Worm (Caenorhabditis elegans) whole organism, young adult: ENCODE data around the gene H01M10.1.

ENCODE experiments used
- B0261.1 ChIP-seq: sonication (generic microtip); optimal IDR thresholded peaks from 2 replicates; lab custom pipeline; 2016; ENCODE audit warnings: mild to moderate bottlenecking, missing genetic modification characterization, moderate library complexity, missing compliant biosample characterization
- B0336.3 ChIP-seq: fragments of 200-800 bp; sonication (Bioruptor generic); IDR thresholded peaks from 2 replicates; pipeline ENCODE4 v1.3.6; 2022; ENCODE audit warnings: missing genetic modification characterization, missing compliant biosample characterization
- C06A6.2 ChIP-seq: fragments of 200-800 bp; sonication (Bioruptor generic); conservative IDR thresholded peaks from 2 replicates; pipeline ENCODE4 v1.3.6; 2022; ENCODE audit warnings: missing genetic modification characterization, missing compliant biosample characterization
- C17E4.6 ChIP-seq: fragments of 200-800 bp; sonication (Bioruptor generic); IDR thresholded peaks from 2 replicates; pipeline ENCODE4 v1.3.6; 2022; ENCODE audit warnings: missing genetic modification reagents, missing genetic modification characterization, missing compliant biosample characterization
- D2030.7 ChIP-seq: fragments of 200-800 bp; sonication (Bioruptor generic); IDR thresholded peaks from 2 replicates; pipeline ENCODE4 v1.3.6; 2022; ENCODE audit warnings: missing genetic modification reagents, missing genetic modification characterization, missing compliant biosample characterization
- F22D6.2 ChIP-seq: sonication (generic microtip); optimal IDR thresholded peaks from 2 replicates; lab custom pipeline; 2016; ENCODE audit warnings: mild to moderate bottlenecking, missing genetic modification characterization, missing compliant biosample characterization
- F55B11.4 ChIP-seq: sonication (generic microtip); optimal IDR thresholded peaks from 2 replicates; lab custom pipeline; 2016; ENCODE audit warnings: missing compliant biosample characterization, missing genetic modification characterization, borderline replicate concordance; ENCODE audit not compliant: insufficient read depth
- T07F8.4 ChIP-seq: sonication (generic microtip); optimal IDR thresholded peaks from 2 replicates; lab custom pipeline; 2016; ENCODE audit warnings: mild to moderate bottlenecking, missing genetic modification characterization, moderate library complexity, missing compliant biosample characterization
- Y53F4B.3 ChIP-seq: fragments of 200-800 bp; sonication (Bioruptor generic); IDR thresholded peaks from 2 replicates; pipeline ENCODE4 v1.3.6; 2022; ENCODE audit warnings: missing genetic modification reagents, missing genetic modification characterization, missing compliant biosample characterization
- Y67H2A.10 ChIP-seq: fragments of 200-800 bp; sonication (Bioruptor generic); conservative IDR thresholded peaks from 2 replicates; pipeline ENCODE4 v1.3.6; 2022; ENCODE audit warnings: missing genetic modification reagents, missing genetic modification characterization, missing compliant biosample characterization
- Y79H2A.3 ChIP-seq: fragments of 200-800 bp; sonication (Bioruptor generic); conservative IDR thresholded peaks from 2 replicates; pipeline ENCODE4 v1.3.6; 2022; ENCODE audit warnings: missing genetic modification reagents, missing genetic modification characterization, missing compliant biosample characterization
- akir-1 ChIP-seq: fragments of 200-800 bp; sonication (Bioruptor generic); optimal IDR thresholded peaks from 2 replicates; lab custom pipeline; 2018; ENCODE audit warnings: mild to moderate bottlenecking, missing genetic modification characterization, moderate library complexity, missing compliant biosample characterization
- attf-5 ChIP-seq: fragments of 200-800 bp; sonication (Bioruptor generic); optimal IDR thresholded peaks from 2 replicates; lab custom pipeline; 2018; ENCODE audit warnings: mild to moderate bottlenecking, missing genetic modification characterization, missing compliant biosample characterization
- attf-6 ChIP-seq: fragments of 200-800 bp; sonication (Bioruptor generic); IDR thresholded peaks from 2 replicates; pipeline ENCODE4 v1.3.6; 2022; ENCODE audit warnings: missing genetic modification reagents, missing genetic modification characterization, missing compliant biosample characterization
- bed-2 ChIP-seq: fragments of 200-800 bp; sonication (Bioruptor generic); IDR thresholded peaks from 2 replicates; pipeline ENCODE4 v1.3.6; 2022; ENCODE audit warnings: missing genetic modification reagents, missing genetic modification characterization, missing compliant biosample characterization
- ceh-100 ChIP-seq: fragments of 200-800 bp; sonication (Bioruptor generic); IDR thresholded peaks from 2 replicates; pipeline ENCODE4 v1.3.6; 2022; ENCODE audit warnings: missing genetic modification reagents, missing genetic modification characterization, missing compliant biosample characterization
- ceh-27 ChIP-seq: fragments of 200-800 bp; sonication (Bioruptor generic); optimal IDR thresholded peaks from 2 replicates; lab custom pipeline; 2018; ENCODE audit warnings: mild to moderate bottlenecking, missing genetic modification characterization, moderate library complexity, missing compliant biosample characterization
- ceh-79 ChIP-seq: sonication (generic microtip); optimal IDR thresholded peaks from 2 replicates; lab custom pipeline; 2017; ENCODE audit warnings: mild to moderate bottlenecking, missing genetic modification characterization, missing compliant biosample characterization
- die-1 ChIP-seq: sonication (generic microtip); optimal IDR thresholded peaks from 2 replicates; lab custom pipeline; 2016; ENCODE audit warnings: missing genotype, mild to moderate bottlenecking, missing genetic modification characterization, missing compliant biosample characterization
- egl-18 ChIP-seq: fragments of 200-800 bp; sonication (Bioruptor generic); IDR thresholded peaks from 2 replicates; pipeline ENCODE4 v1.3.6; 2022; ENCODE audit warnings: missing genetic modification reagents, missing genetic modification characterization, missing compliant biosample characterization
- ekl-4 ChIP-seq: fragments of 200-800 bp; sonication (Bioruptor generic); IDR thresholded peaks from 2 replicates; pipeline ENCODE4 v1.3.6; 2022; ENCODE audit warnings: missing genetic modification reagents, missing genetic modification characterization, missing compliant biosample characterization
- gei-17 ChIP-seq: fragments of 200-800 bp; sonication (Bioruptor generic); optimal IDR thresholded peaks from 2 replicates; lab custom pipeline; 2018; ENCODE audit warnings: mild to moderate bottlenecking, missing genetic modification characterization, missing compliant biosample characterization
- him-1 ChIP-seq: sonication (generic microtip); optimal IDR thresholded peaks from 2 replicates; lab custom pipeline; 2016; ENCODE audit warnings: missing genotype, missing genetic modification reagents, missing genetic modification characterization, missing compliant biosample characterization
- hlh-12 ChIP-seq: sonication (generic microtip); optimal IDR thresholded peaks from 2 replicates; lab custom pipeline; 2016; ENCODE audit warnings: missing genetic modification characterization, missing compliant biosample characterization
- hmg-1.2 ChIP-seq: fragments of 200-800 bp; sonication (Bioruptor generic); IDR thresholded peaks from 2 replicates; pipeline ENCODE4 v1.3.6; 2022; ENCODE audit warnings: missing genetic modification reagents, missing genetic modification characterization, missing compliant biosample characterization
- let-526 ChIP-seq: fragments of 200-800 bp; sonication (Bioruptor generic); IDR thresholded peaks from 2 replicates; pipeline ENCODE4 v1.3.6; 2022; ENCODE audit warnings: missing genetic modification reagents, missing genetic modification characterization, missing compliant biosample characterization
- lin-40 ChIP-seq: sonication (generic microtip); optimal IDR thresholded peaks from 2 replicates; lab custom pipeline; 2016; ENCODE audit warnings: missing genetic modification characterization, mild to moderate bottlenecking, missing compliant biosample characterization, missing genotype, missing genetic modification reagents
- lin-54 ChIP-seq: fragments of 200-800 bp; sonication (Bioruptor generic); optimal IDR thresholded peaks from 2 replicates; lab custom pipeline; 2018; ENCODE audit warnings: mild to moderate bottlenecking, missing genetic modification characterization, missing compliant biosample characterization
- lsl-1 ChIP-seq: fragments of 200-800 bp; sonication (Bioruptor generic); optimal IDR thresholded peaks from 2 replicates; lab custom pipeline; 2018; ENCODE audit warnings: mild to moderate bottlenecking, missing genetic modification characterization, moderate library complexity, missing compliant biosample characterization
- mes-4 ChIP-seq: sonication (generic microtip); optimal IDR thresholded peaks from 2 replicates; lab custom pipeline; 2016; ENCODE audit warnings: missing genotype, missing genetic modification characterization, missing compliant biosample characterization
- mxl-1 ChIP-seq: sonication (generic microtip); optimal IDR thresholded peaks from 2 replicates; lab custom pipeline; 2016; ENCODE audit warnings: missing genetic modification characterization, missing compliant biosample characterization
- nfya-2 ChIP-seq: fragments of 200-800 bp; sonication (Bioruptor generic); IDR thresholded peaks from 2 replicates; pipeline ENCODE4 v1.3.6; 2022; ENCODE audit warnings: missing genetic modification reagents, missing genetic modification characterization, missing compliant biosample characterization
- nhr-120 ChIP-seq: fragments of 200-800 bp; sonication (Bioruptor generic); IDR thresholded peaks from 2 replicates; pipeline ENCODE4 v1.3.6; 2022; ENCODE audit warnings: missing genetic modification characterization, missing compliant biosample characterization
- rec-8 ChIP-seq, 2 experiments: sonication (generic microtip); optimal IDR thresholded peaks; 2 replicates each; lab custom pipeline; 2016; ENCODE audit warnings: mild to moderate bottlenecking in 2 of 2, missing genetic modification characterization in 2 of 2, missing genetic modification reagents in 2 of 2, missing genotype in 2 of 2, missing biosample characterization in 1 of 2, missing compliant biosample characterization in 1 of 2, moderate library complexity in 1 of 2
- repo-1 ChIP-seq: sonication (generic microtip); optimal IDR thresholded peaks from 2 replicates; lab custom pipeline; 2017; ENCODE audit warnings: mild to moderate bottlenecking, missing genetic modification characterization, missing compliant biosample characterization
- sea-2 ChIP-seq: fragments of 200-800 bp; sonication (Bioruptor generic); IDR thresholded peaks from 2 replicates; pipeline ENCODE4 v1.3.6; 2022; ENCODE audit warnings: missing genetic modification characterization, missing compliant biosample characterization
- snpc-1.1 ChIP-seq: sonication (generic microtip); optimal IDR thresholded peaks from 2 replicates; lab custom pipeline; 2017; ENCODE audit warnings: missing genetic modification characterization, mild to moderate bottlenecking, missing compliant biosample characterization, antibody characterized with exemption, moderate library complexity, missing genotype, missing genetic modification reagents; ENCODE audit not compliant: insufficient read depth
- snpc-1.3 ChIP-seq: sonication (generic microtip); optimal IDR thresholded peaks from 2 replicates; lab custom pipeline; 2017; ENCODE audit warnings: missing genetic modification characterization, mild to moderate bottlenecking, missing compliant biosample characterization, antibody characterized with exemption, moderate library complexity, missing genotype, missing genetic modification reagents; ENCODE audit not compliant: insufficient read depth
- sptf-2 ChIP-seq: fragments of 200-800 bp; sonication (Bioruptor generic); optimal IDR thresholded peaks from 2 replicates; lab custom pipeline; 2018; ENCODE audit warnings: mild to moderate bottlenecking, missing genetic modification characterization, missing compliant biosample characterization
- unc-62 ChIP-seq: fragments of 150-350 bp; optimal IDR thresholded peaks from 2 replicates; lab custom pipeline; 2014; ENCODE audit warnings: missing biosample characterization, missing genetic modification reagents, missing genetic modification characterization
- ztf-18 ChIP-seq: sonication (generic microtip); optimal IDR thresholded peaks from 2 replicates; lab custom pipeline; 2016; ENCODE audit warnings: missing genotype, mild to moderate bottlenecking, missing genetic modification characterization, missing compliant biosample characterization
- ztf-26 ChIP-seq: sonication (generic microtip); optimal IDR thresholded peaks from 2 replicates; lab custom pipeline; 2017; ENCODE audit warnings: missing genetic modification characterization, missing compliant biosample characterization
- ztf-28 ChIP-seq: fragments of 200-800 bp; sonication (Bioruptor generic); IDR thresholded peaks from 2 replicates; pipeline ENCODE4 v1.3.6; 2022; ENCODE audit warnings: missing genetic modification reagents, missing genetic modification characterization, missing compliant biosample characterization
- ztf-6 ChIP-seq: fragments of 200-800 bp; sonication (Bioruptor generic); IDR thresholded peaks from 2 replicates; pipeline ENCODE4 v1.3.6; 2022; ENCODE audit warnings: missing genetic modification reagents, missing genetic modification characterization, missing compliant biosample characterization

The H01M10.1 gene

ce11 chrX:2549322-2549721 lies 31.1 kb downstream of the H01M10.1 start (continued):
- no peak for TF ChIP-seq sptf-2
- TF ChIP-seq gei-17 (GFP tag; lab: Kevin White, UChicago) = peak; percentile 25
- TF ChIP-seq ceh-100 (GFP tag; lab: Robert Waterston, UW) = no peak
- no peak for TF ChIP-seq bed-2 (GFP tag; lab: Robert Waterston, UW)
- TF ChIP-seq egl-18 = 0 out of 2 replicates have a peak, but pooled peaks have one; percentile 5
- TF ChIP-seq ekl-4 = peak; percentile 30; the same call in 1 of the 2 replicates
- TF ChIP-seq ztf-26 (tag; lab: Kevin White, UChicago) = peak; percentile 36
- TF ChIP-seq hlh-12 = peak; percentile 63
- TF ChIP-seq attf-5 (GFP tag; lab: Kevin White, UChicago) = peak; percentile 59
- TF ChIP-seq nhr-120 (GFP tag; lab: Robert Waterston, UW) = no peak
- TF ChIP-seq snpc-1.3 (tag; lab: Kevin White, UChicago) = peak; percentile 18
- TF ChIP-seq ceh-79 = peak; percentile 40
- peak; percentile 42 for TF ChIP-seq lin-54 (GFP tag; lab: Kevin White, UChicago)
- peak; percentile 88 for TF ChIP-seq die-1
- peak; percentile 74 for TF ChIP-seq hmg-1.2 (GFP tag; lab: Robert Waterston, UW)
- peak; percentile 86 for TF ChIP-seq D2030.7 (GFP tag; lab: Robert Waterston, UW)
- TF ChIP-seq ztf-6 (GFP tag; lab: Robert Waterston, UW) = 0 out of 2 replicates have a peak, but pooled peaks have one; percentile 20
- peak; percentile 81 for TF ChIP-seq lin-40 (tag; lab: Kevin White, UChicago)
- no peak for TF ChIP-seq F55B11.4 (tag; lab: Kevin White, UChicago)
- TF ChIP-seq attf-6 (GFP tag; lab: Robert Waterston, UW) = peak; percentile 47; the same call in 1 of the 2 replicates
- peak; percentile 75 for TF ChIP-seq repo-1 (tag; lab: Kevin White, UChicago)
- TF ChIP-seq F22D6.2 (tag; lab: Kevin White, UChicago) = peak; percentile 45
- TF ChIP-seq C06A6.2 (GFP tag; lab: Robert Waterston, UW) = no peak
- no peak for TF ChIP-seq Y79H2A.3 (GFP tag; lab: Robert Waterston, UW)
- TF ChIP-seq lsl-1 (GFP tag; lab: Kevin White, UChicago) = peak; percentile 2
- TF ChIP-seq T07F8.4 (tag; lab: Kevin White, UChicago) = peak; percentile 72
- TF ChIP-seq unc-62 = no peak
- peak; percentile 4 to 69 for TF ChIP-seq rec-8 (tag; optimal IDR thresholded peaks at IDR 0.05; lab: Kevin White, UChicago)
- peak; percentile 76 for TF ChIP-seq akir-1
- peak; percentile 36 for TF ChIP-seq ceh-27 (GFP tag; lab: Kevin White, UChicago)
- peak; percentile 74 for TF ChIP-seq ztf-18 (tag; lab: Kevin White, UChicago)
- TF ChIP-seq C17E4.6 (GFP tag; lab: Robert Waterston, UW) = no peak
- TF ChIP-seq ztf-28 (GFP tag; lab: Robert Waterston, UW) = peak; percentile 78; the same call in 1 of the 2 replicates
- peak; percentile 86 for TF ChIP-seq B0261.1 (tag; lab: Kevin White, UChicago)
- TF ChIP-seq nfya-2 (GFP tag; lab: Robert Waterston, UW) = no peak
- TF ChIP-seq let-526 (GFP tag; lab: Robert Waterston, UW) = 0 out of 2 replicates have a peak, but pooled peaks have one; percentile 32

ce11 chrX:2548884-2549283 lies 31.5 kb downstream of the H01M10.1 start, which contains the start of gene smvt-1:
smvt-1 (minus strand) TSS chrX:2548984.
- TF ChIP-seq attf-5 (GFP tag; lab: Kevin White, UChicago) = no peak
- TF ChIP-seq D2030.7 (GFP tag; lab: Robert Waterston, UW) = no peak
- TF ChIP-seq B0336.3 (GFP tag; lab: Robert Waterston, UW) = no peak
- TF ChIP-seq snpc-1.1 = no peak
- TF ChIP-seq Y67H2A.10 = no peak
- no peak for TF ChIP-seq ztf-28 (GFP tag; lab: Robert Waterston, UW)
- TF ChIP-seq mes-4 = no peak
- TF ChIP-seq mxl-1 (tag; lab: Kevin White, UChicago) = no peak
- no peak for TF ChIP-seq sea-2 (GFP tag; lab: Robert Waterston, UW)
- TF ChIP-seq him-1 (tag; lab: Kevin White, UChicago) = no peak
- no peak for TF ChIP-seq Y53F4B.3 (GFP tag; lab: Robert Waterston, UW)
- TF ChIP-seq C06A6.2 (GFP tag; lab: Robert Waterston, UW) = no peak
